Worm (Caenorhabditis elegans) whole organism, L4 larva: ENCODE measurements around the gene sftd-3.

Source experiments
- F44E2.7 ChIP-seq: fragments of 200-800 bp; sonication (Bioruptor generic); IDR thresholded peaks from 2 replicates; pipeline ENCODE4 v2.1.2; 2022; ENCODE audit warnings: missing genetic modification characterization, missing compliant biosample characterization
- F49E8.2 ChIP-seq: sonication (generic microtip); optimal IDR thresholded peaks from 2 replicates; lab custom pipeline; 2016; ENCODE audit warnings: missing compliant biosample characterization, mild to moderate bottlenecking, missing genetic modification characterization, borderline replicate concordance
- Y48G9A.11 ChIP-seq: fragments of 200-800 bp; sonication (Bioruptor generic); IDR thresholded peaks from 2 replicates; pipeline ENCODE4 v1.3.6; 2022; ENCODE audit warnings: missing genetic modification reagents, missing genetic modification characterization, missing compliant biosample characterization
- ceh-62 ChIP-seq: sonication (generic microtip); optimal IDR thresholded peaks from 2 replicates; lab custom pipeline; 2017; ENCODE audit warnings: missing biosample characterization, missing genetic modification characterization
- daf-12 ChIP-seq: fragments of 150-350 bp; optimal IDR thresholded peaks from 2 replicates; lab custom pipeline; 2014; ENCODE audit warnings: missing biosample characterization, missing genetic modification reagents, missing genetic modification characterization
- daf-16 ChIP-seq, 3 experiments: sonication (generic microtip); optimal IDR thresholded peaks; 2 replicates each; lab custom pipeline; 2016 to 2017; ENCODE audit warnings: missing genetic modification characterization in 3 of 3, missing genetic modification reagents in 3 of 3, mild to moderate bottlenecking in 2 of 3, missing compliant biosample characterization in 2 of 3, missing biosample characterization in 1 of 3, moderate library complexity in 1 of 3
- dmd-6 ChIP-seq: fragments of 200-800 bp; sonication (Bioruptor generic); IDR thresholded peaks from 2 replicates; pipeline ENCODE4 v1.3.6; 2022; ENCODE audit warnings: missing genetic modification reagents, missing genetic modification characterization, missing compliant biosample characterization
- dpl-1 ChIP-seq: fragments of 150-350 bp; optimal IDR thresholded peaks from 2 replicates; lab custom pipeline; 2014; ENCODE audit warnings: missing biosample characterization, missing genetic modification reagents, missing genetic modification characterization
- duxl-1 ChIP-seq: sonication (generic microtip); optimal IDR thresholded peaks from 2 replicates; lab custom pipeline; 2016; ENCODE audit warnings: mild to moderate bottlenecking, missing genetic modification characterization, moderate library complexity, missing compliant biosample characterization; ENCODE audit not compliant: poor library complexity
- egl-43 ChIP-seq: fragments of 200-800 bp; sonication (Bioruptor generic); IDR thresholded peaks from 2 replicates; pipeline ENCODE4 v1.3.6; 2022; ENCODE audit warnings: missing genetic modification reagents, missing genetic modification characterization, missing compliant biosample characterization
- gei-8 ChIP-seq: fragments of 200-800 bp; sonication (Bioruptor generic); optimal IDR thresholded peaks from 2 replicates; lab custom pipeline; 2018; ENCODE audit warnings: mild to moderate bottlenecking, missing genetic modification characterization, missing compliant biosample characterization
- hif-1 ChIP-seq, 2 experiments: sonication (generic microtip); optimal IDR thresholded peaks; 2 replicates each; lab custom pipeline; 2016 to 2017; ENCODE audit warnings: missing compliant biosample characterization in 2 of 2, missing genetic modification characterization in 2 of 2, missing genetic modification reagents in 2 of 2, missing genotype in 2 of 2, mild to moderate bottlenecking in 1 of 2
- hlh-30 ChIP-seq: sonication (generic microtip); optimal IDR thresholded peaks from 2 replicates; lab custom pipeline; 2017; ENCODE audit warnings: antibody characterized with exemption, mild to moderate bottlenecking, missing genetic modification characterization, missing compliant biosample characterization; ENCODE audit not compliant: insufficient read depth
- jun-1 ChIP-seq: fragments of 150-350 bp; optimal IDR thresholded peaks from 2 replicates; lab custom pipeline; 2014; ENCODE audit warnings: missing biosample characterization, missing genetic modification reagents, missing genetic modification characterization
- lin-38 ChIP-seq: fragments of 200-800 bp; sonication (Bioruptor generic); IDR thresholded peaks from 2 replicates; pipeline ENCODE4 v1.3.6; 2022; ENCODE audit warnings: missing genetic modification reagents, missing genetic modification characterization, missing compliant biosample characterization
- lin-39 ChIP-seq: fragments of 150-350 bp; optimal IDR thresholded peaks from 2 replicates; lab custom pipeline; 2014; ENCODE audit warnings: missing biosample characterization, missing genetic modification reagents, missing genetic modification characterization
- mdl-1 ChIP-seq, 2 experiments: fragments of 150-350 bp in 1 of 2; sonication (generic microtip) in 1 of 2; optimal IDR thresholded peaks; 2 replicates each; lab custom pipeline; 2014 to 2017; ENCODE audit warnings: missing biosample characterization in 2 of 2, missing genetic modification characterization in 2 of 2
- mdt-29 ChIP-seq: fragments of 200-800 bp; sonication (Bioruptor generic); IDR thresholded peaks from 2 replicates; pipeline ENCODE4 v1.3.6; 2022; ENCODE audit warnings: missing genetic modification reagents, missing genetic modification characterization, missing compliant biosample characterization
- nhr-11 ChIP-seq: fragments of 150-350 bp; optimal IDR thresholded peaks from 2 replicates; lab custom pipeline; 2014; ENCODE audit warnings: missing biosample characterization, missing genetic modification characterization
- nhr-42 ChIP-seq: fragments of 200-800 bp; sonication (Bioruptor generic); IDR thresholded peaks from 2 replicates; pipeline ENCODE4 v1.3.6; 2022; ENCODE audit warnings: missing genetic modification characterization, missing compliant biosample characterization
- nhr-6 ChIP-seq: fragments of 150-350 bp; optimal IDR thresholded peaks from 2 replicates; lab custom pipeline; 2014; ENCODE audit warnings: missing biosample characterization, missing genetic modification characterization
- nhr-76 ChIP-seq: fragments of 150-350 bp; optimal IDR thresholded peaks from 2 replicates; lab custom pipeline; 2014; ENCODE audit warnings: missing biosample characterization, missing genetic modification characterization
- pqm-1 ChIP-seq: sonication (generic microtip); optimal IDR thresholded peaks from 2 replicates; lab custom pipeline; 2017; ENCODE audit warnings: missing biosample characterization, missing genetic modification characterization
- rbr-2 ChIP-seq: sonication (generic microtip); optimal IDR thresholded peaks from 2 replicates; lab custom pipeline; 2016; ENCODE audit warnings: missing genotype, missing genetic modification characterization, missing compliant biosample characterization
- set-16 ChIP-seq: fragments of 200-800 bp; sonication (Bioruptor generic); IDR thresholded peaks from 2 replicates; pipeline ENCODE4 v1.3.6; 2022; ENCODE audit warnings: missing genetic modification reagents, missing genetic modification characterization, missing compliant biosample characterization
- spr-1 ChIP-seq: sonication (generic microtip); optimal IDR thresholded peaks from 2 replicates; lab custom pipeline; 2016; ENCODE audit warnings: mild to moderate bottlenecking, missing genetic modification characterization, missing compliant biosample characterization
- spr-3 ChIP-seq: fragments of 200-800 bp; sonication (Bioruptor generic); optimal IDR thresholded peaks from 2 replicates; lab custom pipeline; 2018; ENCODE audit warnings: mild to moderate bottlenecking, missing genetic modification characterization, missing compliant biosample characterization
- unc-62 ChIP-seq, 3 experiments: fragments of 150-350 bp in 1 of 3; sonication (generic microtip); optimal IDR thresholded peaks in 2 of 3; peaks in 1 of 3; 1 replicate in 1 of 3; 2 replicates in 2 of 3; lab custom pipeline; 2014 to 2017; ENCODE audit warnings: missing biosample characterization in 3 of 3, missing genetic modification characterization in 3 of 3, missing genetic modification reagents in 3 of 3, missing genotype in 1 of 3
- zip-11 ChIP-seq: fragments of 200-800 bp; sonication (Bioruptor generic); IDR thresholded peaks from 2 replicates; pipeline ENCODE4 v1.3.6; 2022; ENCODE audit warnings: missing genetic modification characterization, missing compliant biosample characterization
- zip-2 ChIP-seq: fragments of 150-350 bp; optimal IDR thresholded peaks from 2 replicates; lab custom pipeline; 2014; ENCODE audit warnings: missing biosample characterization, missing genetic modification characterization

Gene sftd-3

ce11 chrII:9009976-9010702, 46.2 kb upstream of the sftd-3 start:
- TF ChIP-seq duxl-1 (tag; lab: Kevin White, UChicago) (no peak), rbr-2 (tag; lab: Kevin White, UChicago) (peak; percentile 10), spr-1 (tag; lab: Kevin White, UChicago) (no peak), pqm-1 (tag; lab: Kevin White, UChicago) (no peak), F44E2.7 (GFP tag; lab: Robert Waterston, UW) (no peak), dpl-1 (GFP tag; lab: Kevin White, UChicago) (no peak), jun-1 (tag; lab: Kevin White, UChicago) (no peak), unc-62 (GFP tag; optimal IDR thresholded peaks at IDR 0.05 in 1 of 2; lab: Kevin White, UChicago) (peak in 1 of 2 experiments; percentile 27), unc-62 (tag; optimal IDR thresholded peaks at IDR 0.05; lab: Kevin White, UChicago) (no peak), Y48G9A.11 (GFP tag; lab: Robert Waterston, UW) (no peak), mdl-1 (tag; optimal IDR thresholded peaks at IDR 0.05; lab: Kevin White, UChicago) (no peak), daf-16 (GFP tag; optimal IDR thresholded peaks at IDR 0.05; lab: Kevin White, UChicago) (no peak), daf-16 (tag; optimal IDR thresholded peaks at IDR 0.05; lab: Kevin White, UChicago) (no peak), nhr-11 (tag; lab: Kevin White, UChicago) (peak; percentile 39), lin-38 (GFP tag; lab: Robert Waterston, UW) (no peak), daf-12 (tag; lab: Kevin White, UChicago) (no peak), nhr-42 (GFP tag; lab: Robert Waterston, UW) (no peak), hlh-30 (tag; lab: Kevin White, UChicago) (no peak), spr-3 (GFP tag; lab: Kevin White, UChicago) (no peak)

ce11 chrII:9007741-9008140, 43.8 kb upstream of the sftd-3 start:
- TF ChIP-seq set-16 (GFP tag; lab: Robert Waterston, UW) (peak; percentile 87), F44E2.7 (GFP tag; lab: Robert Waterston, UW) (no peak), egl-43 (peak; percentile 67; the same call in 1 of the 2 replicates)

ce11 chrII:9005067-9005466, 41.1 kb upstream of the sftd-3 start, which contains the start of gene F44G4.7:
TSS of gene F44G4.7 (minus strand) at chrII:9005167.
- TF ChIP-seq F49E8.2 (tag; lab: Kevin White, UChicago) (no peak), lin-39 (tag; lab: Kevin White, UChicago) (no peak), zip-2 (tag; lab: Kevin White, UChicago) (no peak), dmd-6 (GFP tag; lab: Robert Waterston, UW) (no peak), rbr-2 (tag; lab: Kevin White, UChicago) (no peak), mdt-29 (no peak)

- TF ChIP-seq gei-8 (no peak), unc-62 (GFP tag; optimal IDR thresholded peaks at IDR 0.05 in 1 of 2; lab: Kevin White, UChicago) (peak in 1 of 2 experiments; percentile 95), unc-62 (tag; optimal IDR thresholded peaks at IDR 0.05; lab: Kevin White, UChicago) (no peak)
These were observed 37.8 kb upstream of the sftd-3 start, which contains the start of gene F44G4.6 for ce11 chrII:9001743-9002222. TSS of gene F44G4.6 (minus strand) at chrII:9001793.

- TF ChIP-seq hif-1 (tag; optimal IDR thresholded peaks at IDR 0.05; lab: Kevin White, UChicago) (no peak), duxl-1 (tag; lab: Kevin White, UChicago) (no peak), nhr-6 (no peak), zip-11 (GFP tag; lab: Robert Waterston, UW) (no peak), ceh-62 (tag; lab: Kevin White, UChicago) (no peak), nhr-76 (no peak)
These were observed 36.4 kb upstream of the sftd-3 start, which contains the start of gene F44G4.5 for ce11 chrII:9000331-9000730. TSS of gene F44G4.5 (minus strand) at chrII:9000431.
